Worm (Caenorhabditis elegans) whole organism, L2 larva: Measurements from ENCODE around the gene sre-13.

Experiments
- F13H6.1 ChIP-seq: sonication (generic microtip); optimal IDR thresholded peaks from 2 replicates; lab custom pipeline; 2016; ENCODE audit warnings: missing genetic modification characterization, missing compliant biosample characterization
- R02D3.7 ChIP-seq: fragments of 150-350 bp; optimal IDR thresholded peaks from 2 replicates; lab custom pipeline; 2014; ENCODE audit warnings: missing biosample characterization, missing genetic modification characterization
- ZK546.5 ChIP-seq: sonication (generic microtip); optimal IDR thresholded peaks from 2 replicates; lab custom pipeline; 2017; ENCODE audit warnings: missing biosample characterization, missing genetic modification characterization
- alr-1 ChIP-seq: fragments of 150-350 bp; optimal IDR thresholded peaks from 2 replicates; lab custom pipeline; 2014; ENCODE audit warnings: missing biosample characterization, missing genetic modification characterization
- ceh-82 ChIP-seq: fragments of 150-350 bp; optimal IDR thresholded peaks from 2 replicates; lab custom pipeline; 2014; ENCODE audit warnings: missing biosample characterization, missing genetic modification characterization
- crh-2 ChIP-seq: sonication (generic microtip); optimal IDR thresholded peaks from 2 replicates; lab custom pipeline; 2017; ENCODE audit warnings: missing biosample characterization, missing genetic modification characterization
- elt-1 ChIP-seq: fragments of 150-350 bp; optimal IDR thresholded peaks from 2 replicates; lab custom pipeline; 2014; ENCODE audit warnings: missing biosample characterization, missing genetic modification characterization
- fos-1 ChIP-seq: fragments of 150-350 bp; optimal IDR thresholded peaks from 2 replicates; lab custom pipeline; 2014; ENCODE audit warnings: missing biosample characterization, missing genetic modification characterization
- lsy-2 ChIP-seq, 2 experiments: fragments of 150-350 bp in 1 of 2; sonication (generic microtip) in 1 of 2; optimal IDR thresholded peaks; 2 replicates each; lab custom pipeline; 2014 to 2017; ENCODE audit warnings: missing biosample characterization in 2 of 2, missing genetic modification characterization in 2 of 2
- nhr-12 ChIP-seq: fragments of 150-350 bp; optimal IDR thresholded peaks from 2 replicates; lab custom pipeline; 2014; ENCODE audit warnings: missing biosample characterization, missing genetic modification characterization
- nhr-21 ChIP-seq: fragments of 150-350 bp; optimal IDR thresholded peaks from 2 replicates; lab custom pipeline; 2014; ENCODE audit warnings: missing biosample characterization, missing genetic modification characterization
- sma-9 ChIP-seq, 2 experiments: fragments of 150-350 bp in 1 of 2; sonication (generic microtip) in 1 of 2; optimal IDR thresholded peaks; 2 replicates each; lab custom pipeline; 2014 to 2016; ENCODE audit warnings: missing genetic modification characterization in 2 of 2, mild to moderate bottlenecking in 1 of 2, missing biosample characterization in 1 of 2, missing compliant biosample characterization in 1 of 2, missing genetic modification reagents in 1 of 2, moderate library complexity in 1 of 2
- unc-55 ChIP-seq: fragments of 150-350 bp; sonication (generic microtip); optimal IDR thresholded peaks from 3 replicates; lab custom pipeline; 2014; ENCODE audit warnings: missing biosample characterization, missing genetic modification reagents, missing genetic modification characterization
- zag-1 ChIP-seq: fragments of 150-350 bp; optimal IDR thresholded peaks from 2 replicates; lab custom pipeline; 2014; ENCODE audit warnings: missing biosample characterization, missing genetic modification characterization
- ztf-1 ChIP-seq: fragments of 200-800 bp; sonication (Bioruptor generic); conservative IDR thresholded peaks from 2 replicates; pipeline ENCODE4 v1.3.6; 2022; ENCODE audit warnings: missing genetic modification characterization, missing compliant biosample characterization
- ztf-4 ChIP-seq: fragments of 150-350 bp; optimal IDR thresholded peaks from 2 replicates; lab custom pipeline; 2014; ENCODE audit warnings: missing biosample characterization, missing genetic modification characterization

Gene sre-13

DNA sequence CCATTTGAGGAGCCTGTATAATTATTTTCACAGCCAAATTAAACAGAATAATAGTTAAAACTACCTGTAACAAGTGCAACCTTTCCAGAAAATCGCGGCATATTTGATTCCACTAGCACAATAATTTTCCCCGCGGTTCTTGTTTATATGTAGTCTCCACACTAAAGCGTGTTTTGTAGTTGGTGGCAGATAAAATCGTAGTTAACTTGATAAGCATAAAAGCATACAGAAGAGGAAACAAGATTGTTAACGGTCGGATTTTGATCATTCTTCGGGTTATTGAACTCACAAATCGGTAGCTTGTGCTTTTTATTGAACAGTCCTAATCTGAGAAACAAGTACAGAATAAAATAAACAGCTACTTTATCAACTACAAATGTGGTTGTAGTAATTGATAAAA lies 49.2 kb downstream of the sre-13 start, which contains the start of gene C01G12.5:
Gene C01G12.5 (minus strand): TSS at position 101 of the 400 bp plus-strand sequence.
- TF ChIP-seq lsy-2 (tag; optimal IDR thresholded peaks at IDR 0.05; lab: Kevin White, UChicago) (no peak), F13H6.1 (tag; lab: Kevin White, UChicago) (no peak), ceh-82 (tag; lab: Kevin White, UChicago) (no peak), nhr-21 (tag; lab: Kevin White, UChicago) (no peak), sma-9 (GFP tag; optimal IDR thresholded peaks at IDR 0.05; lab: Kevin White, UChicago) (no peak), sma-9 (tag; optimal IDR thresholded peaks at IDR 0.05; lab: Kevin White, UChicago) (no peak), ztf-4 (no peak), nhr-12 (tag; lab: Kevin White, UChicago) (no peak), ztf-1 (GFP tag; lab: Robert Waterston, UW) (no peak), zag-1 (tag; lab: Kevin White, UChicago) (no peak), alr-1 (tag; lab: Kevin White, UChicago) (no peak), fos-1 (no peak), crh-2 (tag; lab: Kevin White, UChicago) (no peak), ZK546.5 (no peak), elt-1 (no peak), R02D3.7 (tag; lab: Kevin White, UChicago) (no peak), unc-55 (GFP tag; lab: Kevin White, UChicago) (no peak)
